Worm (Caenorhabditis elegans): ENCODE data around the gene AH6.3.
A peak's percentile ranks its signal among the peaks of the same experiment; 100 is the strongest.

Gene AH6.3

DNA sequence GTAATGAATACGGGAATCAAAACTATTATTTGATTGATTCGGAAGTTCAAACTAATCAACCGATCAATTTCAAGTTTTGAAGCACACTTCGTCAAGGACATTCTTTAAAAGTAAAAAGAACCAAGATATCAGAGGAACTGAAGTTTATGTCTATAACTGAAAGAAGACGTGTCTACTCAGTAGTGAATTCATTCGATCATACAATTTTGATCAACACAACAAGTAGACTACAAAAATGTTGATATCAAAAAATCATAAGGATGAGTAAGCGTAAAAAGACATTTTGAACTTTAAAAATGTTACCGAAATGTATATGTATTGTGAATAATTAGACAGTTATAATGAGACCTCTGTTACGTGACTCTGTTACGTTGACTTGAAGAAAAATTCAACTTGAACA is 23.9 kb downstream of the AH6.3 start, which contains the start of gene sra-4:
TSS of gene sra-4 (minus strand) at position 101 of the 400 bp plus-strand sequence.
- TF ChIP-seq him-1 (tag; optimal IDR thresholded peaks at IDR 0.05), result no peak

DNA sequence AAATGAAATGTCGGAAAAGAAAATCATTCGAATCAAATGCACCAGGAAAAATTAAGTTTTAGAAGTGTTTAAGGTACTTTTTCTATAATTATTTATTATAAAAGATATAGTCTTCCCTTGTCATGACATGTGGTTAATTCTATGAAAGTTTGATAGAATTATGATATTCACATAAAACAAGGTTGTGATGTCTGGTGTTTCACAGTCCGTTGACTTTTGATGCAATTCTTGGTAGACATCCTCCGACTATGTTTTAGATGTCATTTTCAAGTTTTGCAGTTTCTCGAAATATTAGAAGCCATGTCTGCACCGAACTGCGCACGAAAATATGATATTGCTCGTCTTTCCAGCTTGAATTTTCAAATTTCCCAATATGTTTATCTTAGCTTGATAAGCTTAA is 25.5 kb downstream of the AH6.3 start, which contains the start of gene sra-7:
TSS of gene sra-7 (plus strand) at position 301 of the 400 bp plus-strand sequence.
- TF ChIP-seq W03F9.2 (tag; optimal IDR thresholded peaks at IDR 0.05), result no peak
- no peak for TF ChIP-seq him-1 (tag; optimal IDR thresholded peaks at IDR 0.05)
- TF ChIP-seq dao-5 (tag; optimal IDR thresholded peaks at IDR 0.05), result no peak

DNA sequence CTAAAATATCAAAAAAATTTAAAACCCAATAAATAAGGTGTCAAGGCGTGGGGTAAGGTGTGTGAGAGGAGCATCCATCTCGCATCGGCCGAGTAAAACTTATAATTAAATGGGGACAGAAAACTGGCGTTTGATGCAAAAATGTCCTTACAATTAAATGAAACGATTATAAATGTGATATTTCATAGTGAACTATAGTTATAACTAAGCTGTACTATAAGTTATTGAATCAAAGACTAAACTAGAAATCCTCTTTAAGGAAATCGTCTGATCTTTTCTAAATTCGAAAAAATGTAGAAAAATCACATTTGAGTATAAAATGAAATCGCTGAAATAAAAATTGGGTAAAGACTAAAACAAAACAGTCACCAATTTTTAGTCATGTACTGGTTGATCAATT is 31.9 kb downstream of the AH6.3 start, which contains the start of gene sra-6:
TSS of gene sra-6 (minus strand) at position 101 of the 400 bp plus-strand sequence.
- TF ChIP-seq dao-5 (tag; optimal IDR thresholded peaks at IDR 0.05) (no peak), W03F9.2 (tag; optimal IDR thresholded peaks at IDR 0.05) (no peak), him-1 (tag; optimal IDR thresholded peaks at IDR 0.05) (no peak)

DNA sequence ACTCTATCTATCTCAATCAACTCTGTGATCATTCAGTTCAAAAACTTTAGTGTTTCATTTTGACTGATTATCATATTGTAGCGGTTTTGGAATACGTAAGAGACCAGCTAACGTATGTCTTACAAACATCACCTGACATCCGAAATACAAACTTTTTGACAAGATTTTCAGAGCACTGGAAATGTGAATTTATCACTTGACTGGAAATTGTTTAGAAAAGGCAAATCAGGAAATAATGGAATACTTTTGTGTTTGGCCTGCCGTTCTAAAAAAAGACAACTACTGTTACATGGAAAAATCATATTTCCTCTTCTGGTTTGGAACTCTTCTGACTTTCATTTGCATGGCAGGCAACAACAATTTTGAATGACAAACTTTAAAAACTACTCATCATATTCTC is 32.7 kb downstream of the AH6.3 start, which contains the start of gene F35H8.12:
TSS of gene F35H8.12 (plus strand) at position 301 of the 400 bp plus-strand sequence.
- TF ChIP-seq dao-5 (tag; optimal IDR thresholded peaks at IDR 0.05) (no peak), him-1 (tag; optimal IDR thresholded peaks at IDR 0.05) (no peak), W03F9.2 (tag; optimal IDR thresholded peaks at IDR 0.05) (no peak)

DNA sequence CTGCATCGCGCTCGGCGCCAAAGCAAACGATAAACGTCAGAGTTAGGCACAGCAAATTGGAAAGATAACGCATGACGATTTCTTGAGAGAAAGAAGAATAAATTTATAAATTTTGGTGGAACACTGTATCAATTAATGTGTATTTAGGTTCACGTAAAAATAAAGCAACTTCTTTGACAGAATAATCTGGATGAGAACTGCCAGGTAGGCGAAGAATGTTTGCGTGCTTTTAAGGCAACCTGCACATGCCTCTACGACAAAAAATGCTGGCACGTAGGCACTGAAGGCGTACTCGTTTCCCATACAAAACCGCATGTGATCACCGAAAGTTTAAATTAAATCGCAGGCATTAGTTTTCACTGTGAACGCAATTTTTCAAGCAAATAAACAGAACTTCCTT is 34.3 kb downstream of the AH6.3 start, which contains the start of gene F35H8.1:
TSS of gene F35H8.1 (minus strand) at position 101 of the 400 bp plus-strand sequence.
- TF ChIP-seq dao-5 (tag; optimal IDR thresholded peaks at IDR 0.05) (no peak), him-1 (tag; optimal IDR thresholded peaks at IDR 0.05) (no peak), W03F9.2 (tag; optimal IDR thresholded peaks at IDR 0.05) (no peak)

DNA sequence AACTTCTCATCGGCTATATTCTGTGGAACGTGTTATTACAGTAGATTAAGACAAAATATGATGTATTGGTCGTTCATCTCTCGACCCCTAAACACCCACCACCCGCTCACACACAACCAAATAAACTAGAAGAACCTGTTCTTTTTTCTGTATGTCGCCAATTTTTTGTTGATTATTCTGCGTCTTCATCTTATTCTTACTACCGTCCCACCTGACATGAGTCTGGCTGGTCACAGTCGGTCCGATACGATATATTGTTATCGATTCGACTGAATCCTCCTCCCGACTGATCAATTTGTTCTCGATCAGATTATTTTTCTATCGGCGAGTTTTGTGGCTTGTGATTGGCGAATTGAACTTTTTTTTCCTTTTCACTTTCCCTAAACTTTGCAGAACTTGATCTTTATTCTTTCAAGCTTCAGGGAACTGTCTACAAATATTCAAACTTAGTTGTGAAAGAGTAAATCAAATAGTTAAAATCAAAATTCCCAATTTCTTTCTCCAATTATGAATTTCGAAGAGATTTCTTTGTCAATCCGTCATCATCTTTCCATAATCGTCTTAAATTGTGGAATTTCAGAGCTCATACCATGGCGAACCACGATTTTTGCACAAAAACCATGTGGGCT is 36.2 kb downstream of the AH6.3 start, which contains the start of gene F35H8.2:
TSS of gene F35H8.2 (plus strand) at position 579 of the 629 bp plus-strand sequence.
- TF ChIP-seq dao-5 (tag; optimal IDR thresholded peaks at IDR 0.05) (no peak), W03F9.2 (tag; optimal IDR thresholded peaks at IDR 0.05) (no peak), him-1 (tag; optimal IDR thresholded peaks at IDR 0.05) (no peak)

DNA sequence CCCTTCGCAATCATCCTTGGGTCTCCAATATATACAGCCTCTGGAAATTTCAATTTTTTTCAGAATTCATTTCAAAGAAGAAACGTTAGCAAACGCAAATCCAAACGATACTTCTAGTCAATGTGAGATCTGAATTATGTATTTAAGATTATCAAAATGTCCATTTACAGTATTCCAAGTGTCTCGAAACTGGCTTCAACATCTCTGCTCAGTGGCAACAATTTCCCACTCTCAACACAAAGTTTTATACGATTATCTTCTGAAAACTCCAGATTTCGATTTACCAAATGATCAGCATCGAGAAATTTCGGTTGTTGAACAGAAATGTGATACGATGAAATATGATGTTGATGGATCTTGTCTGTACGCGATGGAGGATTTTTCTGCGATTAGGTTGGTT is 37.7 kb downstream of the AH6.3 start:
- TF ChIP-seq dao-5 (tag; optimal IDR thresholded peaks at IDR 0.05) (no peak), him-1 (tag; optimal IDR thresholded peaks at IDR 0.05) (no peak), W03F9.2 (tag; optimal IDR thresholded peaks at IDR 0.05) (no peak)

DNA sequence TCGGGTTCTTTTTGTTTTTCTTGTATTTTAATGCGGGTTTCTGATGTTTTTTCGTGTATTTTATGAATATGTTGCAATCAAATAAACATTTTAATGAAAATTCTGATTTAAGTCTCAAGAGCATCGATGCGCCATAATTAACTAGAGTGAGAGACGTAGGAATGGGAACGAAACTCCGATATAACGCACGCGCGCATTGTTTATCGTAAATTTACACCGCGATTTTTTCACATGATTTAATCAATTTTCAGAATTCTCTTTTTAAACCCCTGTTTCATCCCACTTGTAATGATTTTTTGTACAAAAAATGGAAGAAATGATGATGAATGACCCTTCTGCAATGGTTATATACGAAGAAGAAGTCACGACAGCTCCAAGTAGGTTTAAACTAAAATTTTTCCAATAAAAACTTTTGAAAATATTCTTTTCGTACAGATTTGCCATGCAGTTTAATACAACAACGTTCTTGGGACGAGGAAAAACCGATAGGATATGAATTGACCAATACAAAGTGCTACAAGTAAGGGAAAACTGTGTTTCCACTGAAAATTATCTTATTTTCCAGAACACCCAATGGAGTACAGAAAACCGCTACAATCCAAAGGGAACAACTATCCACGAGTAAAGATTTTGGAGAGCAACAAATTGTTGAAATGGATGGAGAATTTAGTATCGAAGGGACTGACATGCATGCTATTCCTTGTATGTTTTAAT is 38.7 kb downstream of the AH6.3 start, which contains the start of gene zfp-2:
TSS of gene zfp-2 (plus strand) at position 214 of the 714 bp plus-strand sequence.
- no peak for TF ChIP-seq him-1 (tag; optimal IDR thresholded peaks at IDR 0.05)
- TF ChIP-seq dao-5 (tag; optimal IDR thresholded peaks at IDR 0.05), result no peak
- no peak for TF ChIP-seq W03F9.2 (tag; optimal IDR thresholded peaks at IDR 0.05)

DNA sequence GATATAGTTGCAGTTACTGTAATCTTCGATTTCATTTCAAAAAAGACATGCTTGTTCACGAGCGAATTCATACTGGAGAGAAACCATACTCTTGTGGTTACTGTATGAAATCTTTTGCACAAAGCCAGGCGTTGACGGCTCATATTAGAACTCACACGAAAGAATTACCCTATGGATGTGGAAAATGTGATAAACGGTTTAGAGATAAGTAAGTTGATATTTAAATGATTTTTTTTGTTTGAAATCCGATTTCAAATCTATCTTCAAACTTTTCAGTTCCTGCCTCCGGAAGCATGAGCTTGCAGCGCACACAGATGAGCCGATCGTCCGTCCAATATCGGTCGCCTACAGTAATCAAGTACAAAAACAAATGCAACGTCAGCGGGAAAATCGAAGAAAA is 40.1 kb downstream of the AH6.3 start:
- TF ChIP-seq dao-5 (tag; optimal IDR thresholded peaks at IDR 0.05), result no peak
- TF ChIP-seq him-1 (tag; optimal IDR thresholded peaks at IDR 0.05), result no peak
- no peak for TF ChIP-seq W03F9.2 (tag; optimal IDR thresholded peaks at IDR 0.05)

DNA sequence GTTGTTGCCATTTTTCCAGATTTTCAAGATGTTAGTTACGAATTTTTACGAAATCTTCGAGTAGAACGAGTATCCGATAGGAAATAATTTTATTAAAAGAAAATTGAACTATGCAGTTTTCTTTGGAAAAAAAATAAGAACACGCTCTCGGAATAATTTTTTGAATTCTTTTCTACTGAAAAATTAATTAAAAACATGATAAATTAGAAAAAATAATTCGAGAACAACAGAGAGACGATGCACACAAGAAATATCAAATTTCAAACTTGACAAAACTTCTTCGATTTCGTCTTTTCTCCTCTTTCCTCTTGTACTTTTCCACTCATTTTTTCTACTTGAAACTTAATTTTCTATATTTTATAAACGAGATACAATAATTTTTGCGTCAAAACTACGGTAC is 41.1 kb downstream of the AH6.3 start, which contains the start of gene F35H8.4:
TSS of gene F35H8.4 (minus strand) at position 101 of the 400 bp plus-strand sequence.
- TF ChIP-seq W03F9.2 (tag; optimal IDR thresholded peaks at IDR 0.05), result no peak
- TF ChIP-seq him-1 (tag; optimal IDR thresholded peaks at IDR 0.05), result no peak
- no peak for TF ChIP-seq dao-5 (tag; optimal IDR thresholded peaks at IDR 0.05)

DNA sequence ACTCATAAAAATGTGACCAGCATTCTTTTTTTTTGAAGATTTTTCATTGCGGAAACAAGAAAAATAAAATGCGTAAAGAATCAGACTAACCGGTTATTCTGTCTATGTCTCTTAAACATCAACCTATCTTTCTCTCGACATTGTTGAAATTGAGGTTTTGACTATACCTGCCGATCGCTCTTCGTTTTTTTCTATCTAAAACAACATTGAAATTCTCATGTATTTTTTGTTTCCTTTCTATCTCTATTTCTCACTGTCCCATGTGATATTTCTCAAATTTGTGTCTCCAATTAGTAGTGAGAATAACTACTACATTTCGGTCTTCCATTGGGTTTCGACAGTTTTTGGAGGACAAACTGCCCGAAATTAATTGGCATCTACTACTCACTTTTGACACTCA is 42.0 kb downstream of the AH6.3 start:
- TF ChIP-seq him-1 (tag; optimal IDR thresholded peaks at IDR 0.05), result no peak
- TF ChIP-seq dao-5 (tag; optimal IDR thresholded peaks at IDR 0.05), result no peak
- no peak for TF ChIP-seq W03F9.2 (tag; optimal IDR thresholded peaks at IDR 0.05)

DNA sequence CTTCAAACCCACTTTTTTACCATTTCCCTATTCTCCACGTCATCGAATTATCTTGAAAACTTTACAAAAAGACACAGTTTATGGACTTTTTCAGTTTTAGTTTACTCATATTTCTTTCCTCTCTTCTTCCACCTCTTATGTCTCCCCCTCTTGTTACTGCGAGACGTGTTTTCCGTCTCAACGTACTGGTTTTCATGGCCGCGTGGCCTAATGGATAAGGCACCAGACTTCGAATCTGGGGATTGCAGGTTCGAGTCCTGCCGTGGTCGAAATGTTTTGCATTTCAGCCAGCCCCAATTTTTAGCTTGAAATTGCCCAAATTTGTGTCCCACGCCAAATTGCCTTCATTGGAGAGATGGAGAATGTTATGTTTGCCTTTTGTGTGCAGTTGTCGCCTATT is 47.2 kb downstream of the AH6.3 start:
- TF ChIP-seq him-1 (tag; optimal IDR thresholded peaks at IDR 0.05) (peak; percentile 49), dao-5 (tag; optimal IDR thresholded peaks at IDR 0.05) (peak; percentile 80), W03F9.2 (tag; optimal IDR thresholded peaks at IDR 0.05) (no peak)

All from whole organism, L4/young adult.